Fruit fly (Drosophila melanogaster) whole organism, embryonic: ENCODE data around the gene CG15368.

ENCODE experiments used
- Doc3 ChIP-seq: fragments of 200-800 bp; sonication (Bioruptor generic); IDR thresholded peaks from 3 replicates; pipeline ENCODE4 v1.3.6; 2022; ENCODE audit warnings: missing biosample characterization, missing genetic modification characterization; ENCODE audit not compliant: partially characterized antibody
- fd3F ChIP-seq: fragments of 200-800 bp; sonication (Bioruptor generic); optimal IDR thresholded peaks from 2 replicates; lab custom pipeline; 2018; ENCODE audit warnings: missing biosample characterization, mild to moderate bottlenecking, missing genetic modification characterization, moderate library complexity
- ftz-f1 ChIP-seq: fragments of 200-800 bp; sonication (Bioruptor generic); optimal IDR thresholded peaks from 2 replicates; lab custom pipeline; 2016; ENCODE audit warnings: missing biosample characterization, missing genetic modification characterization
- pum ChIP-seq: fragments of 200-800 bp; sonication (Bioruptor generic); optimal IDR thresholded peaks from 2 replicates; lab custom pipeline; 2016; ENCODE audit warnings: missing biosample characterization, missing genetic modification characterization

dm6 chrX:9250161-9250831 is 34.7 kb downstream of the CG15368 start, which contains the start of gene CG17754:
- TF ChIP-seq fd3F (GFP tag; lab: Kevin White, UChicago): no peak
- TF ChIP-seq Doc3 (GFP tag; lab: Robert Waterston, UW): no peak
- no peak for TF ChIP-seq pum (GFP tag; lab: Kevin White, UChicago)
- no peak for TF ChIP-seq ftz-f1 (GFP tag; lab: Kevin White, UChicago)
